Fruit fly (Drosophila melanogaster) whole organism, pupa: ENCODE data around the gene Mettl5.
A peak's percentile ranks its signal among the peaks of the same experiment; 100 is the strongest.

Experiments
- CG10348 ChIP-seq: fragments of 200-800 bp; sonication (Bioruptor generic); IDR thresholded peaks from 2 replicates; pipeline ENCODE4 v1.3.6; 2022; ENCODE audit warnings: missing biosample characterization, missing genetic modification characterization
- CG12605 ChIP-seq: fragments of 200-800 bp; sonication (Bioruptor generic); IDR thresholded peaks from 2 replicates; pipeline ENCODE4 v1.3.6; 2022; ENCODE audit warnings: missing biosample characterization, missing genetic modification characterization
- CG13204 ChIP-seq: fragments of 200-800 bp; sonication (Bioruptor generic); optimal IDR thresholded peaks from 2 replicates; lab custom pipeline; 2018; ENCODE audit warnings: missing biosample characterization, mild to moderate bottlenecking, missing genetic modification characterization, moderate library complexity
- CG14655 ChIP-seq: fragments of 200-800 bp; sonication (Bioruptor generic); optimal IDR thresholded peaks from 3 replicates; lab custom pipeline; 2017; ENCODE audit warnings: mild to moderate bottlenecking, missing biosample characterization, missing genetic modification reagents, missing genetic modification characterization
- CG15710 ChIP-seq: fragments of 200-800 bp; sonication (Bioruptor generic); optimal IDR thresholded peaks from 2 replicates; lab custom pipeline; 2018; ENCODE audit warnings: missing biosample characterization, mild to moderate bottlenecking, missing genetic modification characterization, moderate library complexity
- CG17806 ChIP-seq: fragments of 200-800 bp; sonication (Bioruptor generic); optimal IDR thresholded peaks from 2 replicates; lab custom pipeline; 2018; ENCODE audit warnings: missing biosample characterization, mild to moderate bottlenecking, missing genetic modification characterization, moderate library complexity
- CG32121 ChIP-seq: fragments of 200-800 bp; sonication (Bioruptor generic); IDR thresholded peaks from 2 replicates; pipeline ENCODE4 v1.3.6; 2022; ENCODE audit warnings: missing biosample characterization, missing genetic modification characterization
- CG34367 ChIP-seq: fragments of 200-800 bp; sonication (Bioruptor generic); optimal IDR thresholded peaks from 2 replicates; lab custom pipeline; 2018; ENCODE audit warnings: missing biosample characterization, mild to moderate bottlenecking, missing genetic modification characterization
- CG4496 ChIP-seq: fragments of 200-800 bp; sonication (Bioruptor generic); IDR thresholded peaks from 3 replicates; pipeline ENCODE4 v1.3.6; 2022; ENCODE audit warnings: missing biosample characterization, missing genetic modification characterization
- CG8159 ChIP-seq: fragments of 200-800 bp; sonication (Bioruptor generic); optimal IDR thresholded peaks from 3 replicates; lab custom pipeline; 2018; ENCODE audit warnings: missing biosample characterization, mild to moderate bottlenecking, missing genetic modification characterization, moderate library complexity
- CG8301 ChIP-seq: fragments of 200-800 bp; sonication (Bioruptor generic); optimal IDR thresholded peaks from 2 replicates; lab custom pipeline; 2018; ENCODE audit warnings: missing biosample characterization, mild to moderate bottlenecking, missing genetic modification characterization
- CG9948 ChIP-seq: fragments of 200-800 bp; sonication (Bioruptor generic); optimal IDR thresholded peaks from 2 replicates; lab custom pipeline; 2018; ENCODE audit warnings: missing biosample characterization, mild to moderate bottlenecking, missing genetic modification characterization, moderate library complexity
- D1 ChIP-seq: fragments of 200-800 bp; sonication (Bioruptor generic); optimal IDR thresholded peaks from 2 replicates; lab custom pipeline; 2018; ENCODE audit warnings: missing biosample characterization, mild to moderate bottlenecking, missing genetic modification characterization, moderate library complexity
- EcR ChIP-seq: fragments of 200-800 bp; sonication (Bioruptor generic); optimal IDR thresholded peaks from 3 replicates; lab custom pipeline; 2019; ENCODE audit warnings: missing biosample characterization, missing genetic modification characterization, mild to moderate bottlenecking, moderate library complexity, missing genetic modification reagents
- Ets98B ChIP-seq: fragments of 200-800 bp; sonication (Bioruptor generic); IDR thresholded peaks from 2 replicates; pipeline ENCODE4 v1.3.6; 2022; ENCODE audit warnings: missing biosample characterization, missing genetic modification characterization
- Pif1A ChIP-seq: fragments of 200-800 bp; sonication (Bioruptor generic); optimal IDR thresholded peaks from 3 replicates; lab custom pipeline; 2016; ENCODE audit warnings: missing biosample characterization, missing genetic modification characterization
- Pif1B ChIP-seq: fragments of 200-800 bp; sonication (Bioruptor generic); optimal IDR thresholded peaks from 3 replicates; lab custom pipeline; 2016; ENCODE audit warnings: missing biosample characterization, missing genetic modification characterization
- Snoo ChIP-seq: fragments of 200-800 bp; sonication (Bioruptor generic); optimal IDR thresholded peaks from 3 replicates; lab custom pipeline; 2017; ENCODE audit warnings: missing biosample characterization, mild to moderate bottlenecking, missing genetic modification characterization, inconsistent platforms
- fd96Ca ChIP-seq: fragments of 200-800 bp; sonication (Bioruptor generic); IDR thresholded peaks from 3 replicates; pipeline ENCODE4 v1.3.6; 2022; ENCODE audit warnings: missing biosample characterization, missing genetic modification characterization
- gl ChIP-seq: fragments of 200-800 bp; sonication (Bioruptor generic); optimal IDR thresholded peaks from 2 replicates; lab custom pipeline; 2018; ENCODE audit warnings: missing biosample characterization, mild to moderate bottlenecking, missing genetic modification characterization
- rn ChIP-seq: fragments of 200-800 bp; sonication (Bioruptor generic); IDR thresholded peaks from 2 replicates; pipeline ENCODE4 v1.3.6; 2022; ENCODE audit warnings: missing biosample characterization, missing genetic modification characterization

Gene Mettl5

dm6 chr3L:19275491-19275890 is 11.9 kb downstream of the Mettl5 start, which contains the start of gene CG14086:
TSS of gene CG14086 (plus strand) at chr3L:19275791.
- no peak for TF ChIP-seq CG17806 (tag; lab: Kevin White, UChicago)
- TF ChIP-seq Pif1B (GFP tag; lab: Kevin White, UChicago) = no peak

dm6 chr3L:19280283-19280682 is 16.7 kb downstream of the Mettl5 start:
- TF ChIP-seq gl (no peak), CG9948 (tag; lab: Kevin White, UChicago) (no peak), CG17806 (tag; lab: Kevin White, UChicago) (no peak), Snoo (tag; lab: Kevin White, UChicago) (no peak), CG8159 (no peak), CG15710 (tag; lab: Kevin White, UChicago) (no peak), CG8301 (tag; lab: Kevin White, UChicago) (no peak), Ets98B (no peak), rn (GFP tag; lab: Robert Waterston, UW) (no peak), CG32121 (GFP tag; lab: Robert Waterston, UW) (no peak), CG12605 (GFP tag; lab: Robert Waterston, UW) (no peak)
- TF ChIP-seq, all 21 proteins: peak for 0

- no peak for TF ChIP-seq CG17806 (tag; lab: Kevin White, UChicago)
- TF ChIP-seq, all 21 proteins: peak for 0
Observed at dm6 chr3L:19280700-19281099, 17.1 kb downstream of the Mettl5 start, which contains the start of gene CG14089. TSS of gene CG14089 (minus strand) at chr3L:19280800.

- TF ChIP-seq CG13204 (GFP tag; lab: Kevin White, UChicago) (no peak), CG34367 (no peak), CG17806 (tag; lab: Kevin White, UChicago) (no peak), CG4496 (GFP tag; lab: Robert Waterston, UW) (no peak), CG14655 (GFP tag; lab: Kevin White, UChicago) (no peak), Pif1A (GFP tag; lab: Kevin White, UChicago) (no peak), CG8301 (tag; lab: Kevin White, UChicago) (no peak), Pif1B (GFP tag; lab: Kevin White, UChicago) (no peak), CG8159 (no peak), EcR (GFP tag; lab: Kevin White, UChicago) (no peak), CG32121 (GFP tag; lab: Robert Waterston, UW) (no peak)
Observed at dm6 chr3L:19288395-19288969, 24.9 kb downstream of the Mettl5 start.

- TF ChIP-seq rn (GFP tag; lab: Robert Waterston, UW) = no peak
- no peak for TF ChIP-seq fd96Ca (GFP tag; lab: Robert Waterston, UW)
- no peak for TF ChIP-seq gl
- no peak for TF ChIP-seq CG15710 (tag; lab: Kevin White, UChicago)
Observed at dm6 chr3L:19289411-19289810, 25.8 kb downstream of the Mettl5 start.

- no peak for TF ChIP-seq Snoo (tag; lab: Kevin White, UChicago)
- TF ChIP-seq CG15710 (tag; lab: Kevin White, UChicago) = no peak
- TF ChIP-seq, all 21 proteins: peak for 0
Observed at dm6 chr3L:19291465-19292413, 28.2 kb downstream of the Mettl5 start.

- TF ChIP-seq CG17806 (tag; lab: Kevin White, UChicago) (peak; percentile 87), gl (peak; percentile 70), CG8159 (peak; percentile 92), CG13204 (GFP tag; lab: Kevin White, UChicago) (peak; percentile 36), Ets98B (peak; percentile 81), CG32121 (GFP tag; lab: Robert Waterston, UW) (peak; percentile 91), CG34367 (peak; percentile 83), D1 (peak; percentile 88), CG15710 (tag; lab: Kevin White, UChicago) (peak; percentile 86), CG4496 (GFP tag; lab: Robert Waterston, UW) (no peak; the same call in 2 of the 3 replicates), CG12605 (GFP tag; lab: Robert Waterston, UW) (peak; percentile 79), EcR (GFP tag; lab: Kevin White, UChicago) (no peak), fd96Ca (GFP tag; lab: Robert Waterston, UW) (peak; percentile 65; the same call in 1 of the 3 replicates), CG9948 (tag; lab: Kevin White, UChicago) (peak; percentile 95), Pif1B (GFP tag; lab: Kevin White, UChicago) (peak; percentile 64), rn (GFP tag; lab: Robert Waterston, UW) (peak; percentile 86), CG10348 (GFP tag; lab: Robert Waterston, UW) (peak; percentile 71; the same call in 1 of the 2 replicates), CG8301 (tag; lab: Kevin White, UChicago) (peak; percentile 81), CG14655 (GFP tag; lab: Kevin White, UChicago) (peak; percentile 89), Pif1A (GFP tag; lab: Kevin White, UChicago) (peak; percentile 67), Snoo (tag; lab: Kevin White, UChicago) (peak; percentile 80)
Observed at dm6 chr3L:19292440-19293175, 29.0 kb downstream of the Mettl5 start, which contains the start of gene Gbs-76A. TSS of gene Gbs-76A (minus strand) at chr3L:19292766.
